Worm (Caenorhabditis elegans) whole organism, late embryonic: Measurements from ENCODE around the gene ZK287.1.

Experiments used
- C38D4.7 ChIP-seq: fragments of 200-800 bp; sonication (Bioruptor generic); optimal IDR thresholded peaks from 2 replicates; lab custom pipeline; 2018; ENCODE audit warnings: mild to moderate bottlenecking, missing genetic modification characterization, moderate library complexity, missing compliant biosample characterization
- K09A11.1 ChIP-seq: sonication (generic microtip); optimal IDR thresholded peaks from 2 replicates; lab custom pipeline; 2017; ENCODE audit warnings: antibody characterized with exemption, mild to moderate bottlenecking, missing genetic modification characterization, missing compliant biosample characterization; ENCODE audit not compliant: insufficient read depth
- T23F11.4 ChIP-seq: fragments of 200-800 bp; sonication (Bioruptor generic); optimal IDR thresholded peaks from 2 replicates; lab custom pipeline; 2018; ENCODE audit warnings: mild to moderate bottlenecking, missing genetic modification characterization, missing compliant biosample characterization
- Y22D7AL.16 ChIP-seq: sonication (generic microtip); optimal IDR thresholded peaks from 2 replicates; lab custom pipeline; 2016; ENCODE audit warnings: missing genetic modification characterization, missing compliant biosample characterization
- ceh-14 ChIP-seq: sonication (generic microtip); optimal IDR thresholded peaks from 2 replicates; lab custom pipeline; 2016; ENCODE audit warnings: missing genotype, missing genetic modification characterization, missing compliant biosample characterization
- ceh-2 ChIP-seq: sonication (generic microtip); optimal IDR thresholded peaks from 2 replicates; lab custom pipeline; 2016; ENCODE audit warnings: missing genotype, missing genetic modification characterization, missing compliant biosample characterization
- ceh-30 ChIP-seq: fragments of 150-350 bp; optimal IDR thresholded peaks from 2 replicates; lab custom pipeline; 2014; ENCODE audit warnings: missing biosample characterization, missing genetic modification characterization
- ceh-31 ChIP-seq: sonication (generic microtip); optimal IDR thresholded peaks from 2 replicates; lab custom pipeline; 2016; ENCODE audit warnings: missing genetic modification characterization, missing compliant biosample characterization
- ceh-34 ChIP-seq: sonication (generic microtip); optimal IDR thresholded peaks from 2 replicates; lab custom pipeline; 2016; ENCODE audit warnings: mild to moderate bottlenecking, missing genetic modification characterization, missing compliant biosample characterization
- ceh-45 ChIP-seq: fragments of 200-800 bp; sonication (Bioruptor generic); IDR thresholded peaks from 2 replicates; pipeline ENCODE4 v1.3.6; 2022; ENCODE audit warnings: missing genetic modification reagents, missing genetic modification characterization, missing compliant biosample characterization
- dve-1 ChIP-seq: sonication (generic microtip); optimal IDR thresholded peaks from 2 replicates; lab custom pipeline; 2017; ENCODE audit warnings: antibody characterized with exemption, mild to moderate bottlenecking, missing genetic modification characterization, missing compliant biosample characterization
- elt-2 ChIP-seq: sonication (generic microtip); optimal IDR thresholded peaks from 2 replicates; lab custom pipeline; 2016; ENCODE audit warnings: missing genetic modification reagents, missing genetic modification characterization, missing compliant biosample characterization
- ets-4 ChIP-seq: sonication (generic microtip); optimal IDR thresholded peaks from 2 replicates; lab custom pipeline; 2016; ENCODE audit warnings: missing genetic modification characterization, missing compliant biosample characterization
- eyg-1 ChIP-seq: sonication (generic microtip); optimal IDR thresholded peaks from 2 replicates; lab custom pipeline; 2016; ENCODE audit warnings: missing genotype, missing genetic modification characterization, missing compliant biosample characterization
- fax-1 ChIP-seq: sonication (generic microtip); optimal IDR thresholded peaks from 2 replicates; lab custom pipeline; 2016; ENCODE audit warnings: missing genotype, missing genetic modification characterization, missing compliant biosample characterization
- fkh-10 ChIP-seq: fragments of 150-350 bp; optimal IDR thresholded peaks from 2 replicates; lab custom pipeline; 2014; ENCODE audit warnings: missing biosample characterization, missing genetic modification reagents, missing genetic modification characterization
- fkh-6 ChIP-seq: sonication (generic microtip); optimal IDR thresholded peaks from 2 replicates; lab custom pipeline; 2016; ENCODE audit warnings: missing genetic modification characterization, missing compliant biosample characterization
- hlh-15 ChIP-seq: sonication (generic microtip); optimal IDR thresholded peaks from 2 replicates; lab custom pipeline; 2016; ENCODE audit warnings: missing genetic modification characterization, missing compliant biosample characterization
- hlh-30 ChIP-seq: sonication (generic microtip); optimal IDR thresholded peaks from 2 replicates; lab custom pipeline; 2017; ENCODE audit warnings: antibody characterized with exemption, missing genetic modification characterization, missing compliant biosample characterization; ENCODE audit not compliant: insufficient read depth
- lim-6 ChIP-seq: sonication (generic microtip); optimal IDR thresholded peaks from 2 replicates; lab custom pipeline; 2016; ENCODE audit warnings: missing genetic modification characterization, missing compliant biosample characterization
- lin-11 ChIP-seq: fragments of 200-800 bp; sonication (Bioruptor generic); optimal IDR thresholded peaks from 2 replicates; lab custom pipeline; 2018; ENCODE audit warnings: mild to moderate bottlenecking, missing genetic modification characterization, missing compliant biosample characterization
- nfya-1 ChIP-seq: sonication (generic microtip); optimal IDR thresholded peaks from 2 replicates; lab custom pipeline; 2017; ENCODE audit warnings: missing genetic modification characterization, mild to moderate bottlenecking, missing compliant biosample characterization, antibody characterized with exemption, moderate library complexity
- nhr-11 ChIP-seq: fragments of 150-350 bp; optimal IDR thresholded peaks from 2 replicates; lab custom pipeline; 2014; ENCODE audit warnings: missing biosample characterization, missing genetic modification characterization
- odd-2 ChIP-seq: sonication (generic microtip); optimal IDR thresholded peaks from 2 replicates; lab custom pipeline; 2017; ENCODE audit warnings: antibody characterized with exemption, mild to moderate bottlenecking, missing genetic modification characterization, missing compliant biosample characterization
- pha-2 ChIP-seq: sonication (generic microtip); optimal IDR thresholded peaks from 2 replicates; lab custom pipeline; 2017; ENCODE audit warnings: mild to moderate bottlenecking, missing genetic modification characterization, missing compliant biosample characterization
- pha-4 ChIP-seq: fragments of 150-350 bp; optimal IDR thresholded peaks from 2 replicates; lab custom pipeline; 2018; ENCODE audit warnings: missing biosample characterization, missing genetic modification reagents, missing genetic modification characterization
- pqm-1 ChIP-seq: sonication (generic microtip); optimal IDR thresholded peaks from 2 replicates; lab custom pipeline; 2016; ENCODE audit warnings: missing genetic modification characterization, missing compliant biosample characterization
- pros-1 ChIP-seq: fragments of 150-350 bp; optimal IDR thresholded peaks from 2 replicates; lab custom pipeline; 2014; ENCODE audit warnings: missing biosample characterization, missing genetic modification reagents, missing genetic modification characterization
- zip-5 ChIP-seq: sonication (generic microtip); optimal IDR thresholded peaks from 2 replicates; lab custom pipeline; 2016; ENCODE audit warnings: missing genetic modification characterization, missing compliant biosample characterization

The ZK287.1 gene

DNA sequence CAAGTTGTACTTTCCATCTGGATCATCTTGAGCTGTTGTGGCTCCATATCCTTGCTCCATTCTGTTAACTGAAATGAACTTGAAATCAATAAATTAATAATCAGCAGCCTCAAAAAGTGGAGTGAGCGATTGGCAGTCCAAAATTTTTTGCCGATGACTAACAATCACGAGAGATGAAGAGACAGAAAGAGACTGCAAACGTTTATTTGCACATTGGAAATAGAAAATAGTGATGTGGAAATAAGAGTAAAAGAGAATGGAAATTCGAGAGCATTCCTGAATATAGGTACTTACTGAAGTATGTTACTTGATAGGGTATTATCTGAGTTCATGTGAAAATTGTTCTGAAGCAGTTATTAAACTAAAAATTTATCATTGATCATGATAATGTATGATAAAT, 43.3 kb downstream of the ZK287.1 start, which contains the start of gene tag-120:
Gene tag-120, minus strand, starts transcription at position 68 of the 400 bp plus-strand sequence.
- TF ChIP-seq nfya-1 (tag; lab: Kevin White, UChicago), result no peak
- TF ChIP-seq pros-1, result no peak
- TF ChIP-seq ceh-30 (tag; lab: Kevin White, UChicago), result no peak
- no peak for TF ChIP-seq fax-1 (tag; lab: Kevin White, UChicago)
- no peak for TF ChIP-seq hlh-15 (tag; lab: Kevin White, UChicago)
- no peak for TF ChIP-seq fkh-6 (tag; lab: Kevin White, UChicago)
- no peak for TF ChIP-seq T23F11.4

DNA sequence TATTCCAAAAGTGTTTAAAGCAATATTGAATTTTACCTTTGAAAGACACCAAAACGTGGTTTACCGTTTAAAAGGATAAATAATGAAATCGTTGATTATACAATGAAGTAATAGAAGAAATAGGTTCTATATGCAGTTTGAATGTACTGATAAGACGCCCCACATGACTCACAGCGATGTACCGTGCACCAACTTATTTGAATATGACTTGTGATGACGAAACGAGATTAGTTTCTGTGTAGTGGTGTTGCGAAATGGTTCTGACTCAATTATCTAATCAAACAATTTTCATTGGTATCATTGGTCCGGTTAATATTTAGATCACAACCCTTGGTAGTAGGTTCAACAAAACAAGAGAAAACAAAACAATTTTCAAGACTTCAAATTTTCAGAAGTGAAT, 44.7 kb downstream of the ZK287.1 start:
- TF ChIP-seq elt-2 (tag; lab: Kevin White, UChicago), result peak; percentile 81
- no peak for TF ChIP-seq ets-4
- TF ChIP-seq, all 69 proteins: peak for 1

DNA sequence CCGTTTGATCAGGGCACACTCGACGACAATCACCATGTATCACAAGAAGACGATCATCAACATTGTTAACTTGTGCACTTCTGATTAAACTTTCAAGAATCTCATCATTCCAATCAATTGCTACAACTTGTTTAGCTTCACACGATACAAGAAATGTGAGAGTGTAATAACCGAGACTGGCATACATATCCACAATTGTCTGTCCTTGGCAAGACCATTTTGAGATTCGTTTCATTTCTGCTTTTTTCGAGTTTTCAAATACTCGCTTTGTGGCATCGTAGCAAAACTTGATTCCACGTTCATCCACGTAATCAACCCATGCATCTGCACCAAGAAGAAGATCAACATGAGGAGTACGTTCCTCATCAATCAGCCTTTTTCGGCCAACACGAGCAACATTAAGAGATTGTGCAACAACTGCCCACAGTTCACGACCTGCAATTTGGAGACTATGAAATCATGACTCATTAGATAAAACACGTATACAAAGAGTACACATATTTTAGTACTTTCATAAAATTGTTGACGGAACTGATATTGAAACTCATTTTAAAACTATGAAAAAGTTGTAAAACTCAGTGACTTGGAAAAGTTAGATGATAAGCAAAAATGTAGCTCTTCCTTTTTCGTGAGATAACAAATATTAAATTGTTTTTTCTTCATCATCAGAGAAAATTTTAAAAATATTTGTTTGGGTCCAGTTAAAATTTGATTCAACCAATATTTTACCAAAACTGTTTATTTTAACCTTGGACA, 46.1 kb downstream of the ZK287.1 start:
- TF ChIP-seq ceh-45 (no peak), ceh-34 (tag; lab: Kevin White, UChicago) (no peak)

DNA sequence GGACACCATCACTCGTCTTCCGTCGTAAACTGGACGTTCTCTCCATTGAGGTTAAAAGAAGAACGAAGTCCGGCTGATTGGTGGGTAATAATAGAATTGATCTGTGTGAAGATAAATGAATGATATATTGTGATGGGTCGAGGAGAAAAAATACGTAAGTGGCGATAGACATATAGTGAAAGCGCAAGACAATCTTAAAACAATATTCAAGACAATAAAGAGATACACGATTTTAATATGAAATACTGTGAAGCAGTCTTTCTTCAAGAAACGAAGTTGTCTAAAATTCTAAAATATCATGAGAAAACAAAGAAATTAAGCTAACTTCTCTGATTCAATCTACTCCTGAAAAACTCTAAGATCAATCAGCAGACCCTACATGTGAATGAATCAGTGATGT, 47.0 kb downstream of the ZK287.1 start, which contains the start of gene F40F9.10:
Gene F40F9.10, minus strand, starts transcription at position 101 of the 400 bp plus-strand sequence.
- no peak for TF ChIP-seq pha-4 (tag; lab: Kevin White, UChicago)
- TF ChIP-seq K09A11.1 (tag; lab: Kevin White, UChicago), result no peak
- no peak for TF ChIP-seq ceh-14
- no peak for TF ChIP-seq pqm-1 (tag; lab: Kevin White, UChicago)

DNA sequence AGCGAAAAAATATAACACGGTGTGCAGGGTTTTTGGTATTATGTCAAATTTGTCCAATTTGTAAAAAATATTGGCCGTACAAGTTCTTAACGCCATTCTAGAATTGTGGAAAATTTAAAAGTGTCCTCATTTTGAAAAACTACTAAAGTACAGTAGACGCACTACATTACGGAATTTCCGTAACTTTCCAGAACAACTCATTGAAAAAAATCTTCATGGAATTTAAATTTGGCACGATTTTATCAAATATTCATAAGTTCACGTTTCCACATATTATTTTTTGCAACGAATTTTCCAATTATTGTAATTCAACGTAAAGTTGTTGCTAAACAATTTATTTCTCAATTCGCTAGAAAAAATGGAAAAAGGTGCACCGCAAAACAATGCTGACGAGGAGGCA, 48.4 kb downstream of the ZK287.1 start, which contains the start of gene F40F9.3:
Gene F40F9.3, plus strand, starts transcription at position 301 of the 400 bp plus-strand sequence.
- no peak for TF ChIP-seq lim-6 (tag; lab: Kevin White, UChicago)
- TF ChIP-seq zip-5 (tag; lab: Kevin White, UChicago), result no peak
- TF ChIP-seq ceh-34 (tag; lab: Kevin White, UChicago), result no peak
- TF ChIP-seq ceh-2 (tag; lab: Kevin White, UChicago), result no peak
- no peak for TF ChIP-seq fkh-10 (GFP tag; lab: Kevin White, UChicago)
- TF ChIP-seq eyg-1, result no peak
- TF ChIP-seq dve-1 (tag; lab: Kevin White, UChicago), result no peak
- no peak for TF ChIP-seq nhr-11 (tag; lab: Kevin White, UChicago)
- no peak for TF ChIP-seq C38D4.7 (GFP tag; lab: Kevin White, UChicago)
- no peak for TF ChIP-seq pha-2 (tag; lab: Kevin White, UChicago)
- no peak for TF ChIP-seq fkh-6 (tag; lab: Kevin White, UChicago)
- no peak for TF ChIP-seq odd-2 (tag; lab: Kevin White, UChicago)
- no peak for TF ChIP-seq ceh-31 (tag; lab: Kevin White, UChicago)
- TF ChIP-seq lin-11 (tag; lab: Kevin White, UChicago), result no peak
- TF ChIP-seq Y22D7AL.16 (tag; lab: Kevin White, UChicago), result no peak

DNA sequence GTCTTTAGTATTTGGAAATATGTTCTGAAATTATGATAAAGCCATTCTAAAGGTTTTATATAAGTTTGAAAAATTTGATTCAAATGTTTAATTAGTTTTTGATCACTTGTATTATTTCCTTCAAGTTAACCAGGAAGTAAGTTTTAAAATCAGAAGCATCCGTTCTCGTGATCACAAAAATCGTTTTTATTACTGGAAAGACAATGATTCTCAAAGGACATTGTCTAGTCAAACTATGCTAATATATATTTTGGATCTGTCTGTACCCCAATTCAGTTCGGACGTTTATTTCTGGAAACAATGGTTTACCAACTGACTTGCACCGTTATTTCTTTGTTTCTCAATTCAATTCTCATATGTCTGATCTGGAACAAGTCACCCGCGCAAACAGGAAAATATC, 49.9 kb downstream of the ZK287.1 start, which contains the start of gene str-188:
Gene str-188, plus strand, starts transcription at position 301 of the 400 bp plus-strand sequence.
- TF ChIP-seq fkh-10 (GFP tag; lab: Kevin White, UChicago) (no peak), hlh-30 (tag; lab: Kevin White, UChicago) (no peak)
